1 fruit fly cellular context compared by ENCODE assay signal in the genomic region with DNA sequence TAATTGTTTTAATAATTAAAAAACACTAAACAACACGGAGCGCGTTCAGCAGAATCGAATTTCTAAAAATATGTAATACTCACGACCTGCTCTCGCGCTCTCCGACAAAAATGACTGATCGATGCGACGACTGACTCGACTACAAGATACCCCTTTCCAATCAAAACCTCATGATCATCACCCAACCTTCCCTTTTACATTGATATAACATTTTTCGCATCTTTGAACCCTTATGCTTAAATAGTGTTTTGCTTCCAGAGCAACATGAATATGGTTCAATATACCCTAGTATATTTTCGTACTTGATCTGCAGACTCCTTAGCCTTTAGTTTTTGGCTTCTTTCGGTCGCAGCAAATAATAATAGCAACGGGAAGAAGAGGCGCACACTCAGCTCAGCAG.
TF ChIP-seq lines count a peak whose summit lies in the region.

No protein-coding gene starts in this region.

TF ChIP-seq in whole organism, embryonic, 481 proteins besides CTCF, POLR2A, EP300 and RAD21 (continued from another document):
- TF ChIP-seq CG3281 (GFP tag; optimal IDR thresholded peaks at IDR 0.05; lab: Kevin White, UChicago) (peak; percentile 22), Dp (GFP tag; optimal IDR thresholded peaks at IDR 0.05; lab: Kevin White, UChicago) (no peak), Hmx (GFP tag; optimal IDR thresholded peaks at IDR 0.05; lab: Kevin White, UChicago) (no peak), CG13624 (GFP tag; optimal IDR thresholded peaks at IDR 0.05; lab: Kevin White, UChicago) (peak; percentile 78), zfh1 (GFP tag; IDR thresholded peaks at IDR 0.05; lab: Robert Waterston, UW) (peak; percentile 89), Tbp (GFP tag; optimal IDR thresholded peaks at IDR 0.05; lab: Kevin White, UChicago) (no peak), CG3407 (GFP tag; optimal IDR thresholded peaks at IDR 0.05; lab: Kevin White, UChicago) (peak; percentile 48), ken (GFP tag; IDR thresholded peaks at IDR 0.05; lab: Robert Waterston, UW) (peak; percentile 74; the same call in 2 of the 3 replicates), zfh2 (GFP tag; optimal IDR thresholded peaks at IDR 0.05; lab: Kevin White, UChicago) (peak; percentile 71), ATbp (GFP tag; optimal IDR thresholded peaks at IDR 0.05; lab: Kevin White, UChicago) (peak; percentile 68), CG34422 (GFP tag; IDR thresholded peaks at IDR 0.05; lab: Robert Waterston, UW) (peak; percentile 78; the same call in 2 of the 3 replicates), CHES-1-like (GFP tag; optimal IDR thresholded peaks at IDR 0.05; lab: Kevin White, UChicago) (peak; percentile 55), C15 (GFP tag; IDR thresholded peaks at IDR 0.05; lab: Robert Waterston, UW) (no peak), caup (GFP tag; optimal IDR thresholded peaks at IDR 0.05; lab: Kevin White, UChicago; ENCODE audit: severe bottlenecking) (peak; percentile 48), BtbVII (GFP tag; optimal IDR thresholded peaks at IDR 0.05; lab: Kevin White, UChicago) (no peak), Lpt (GFP tag; optimal IDR thresholded peaks at IDR 0.05; lab: Kevin White, UChicago) (no peak), NFAT (GFP tag; IDR thresholded peaks at IDR 0.05; lab: Robert Waterston, UW) (peak; percentile 68), Xrp1 (GFP tag; IDR thresholded peaks at IDR 0.05; lab: Robert Waterston, UW) (peak; percentile 83), tup (GFP tag; optimal IDR thresholded peaks at IDR 0.05; lab: Kevin White, UChicago) (peak; percentile 34), CG13894 (tag; optimal IDR thresholded peaks at IDR 0.05; lab: Kevin White, UChicago) (no peak), Mrtf (GFP tag; IDR thresholded peaks at IDR 0.05; lab: Robert Waterston, UW) (peak; percentile 68), CG8944 (GFP tag; optimal IDR thresholded peaks at IDR 0.05; lab: Kevin White, UChicago) (peak; percentile 74), HLH3B (GFP tag; IDR thresholded peaks at IDR 0.05; lab: Robert Waterston, UW) (peak; percentile 81), CG2116 (GFP tag; optimal IDR thresholded peaks at IDR 0.05; lab: Kevin White, UChicago) (no peak), CG14014 (GFP tag; IDR thresholded peaks at IDR 0.05; lab: Robert Waterston, UW) (peak; percentile 73), CG17612 (GFP tag; IDR thresholded peaks at IDR 0.05; lab: Robert Waterston, UW) (no peak), insv (GFP tag; optimal IDR thresholded peaks at IDR 0.05; lab: Kevin White, UChicago) (no peak), MTF-1 (GFP tag; optimal IDR thresholded peaks at IDR 0.05; lab: Kevin White, UChicago; ENCODE audit: borderline replicate concordance) (peak; percentile 12), H2.0 (GFP tag; IDR thresholded peaks at IDR 0.05; lab: Robert Waterston, UW) (peak; percentile 87)
